Fruit fly (Drosophila melanogaster): Measurements from ENCODE around the gene Sfp23F.

DNA sequence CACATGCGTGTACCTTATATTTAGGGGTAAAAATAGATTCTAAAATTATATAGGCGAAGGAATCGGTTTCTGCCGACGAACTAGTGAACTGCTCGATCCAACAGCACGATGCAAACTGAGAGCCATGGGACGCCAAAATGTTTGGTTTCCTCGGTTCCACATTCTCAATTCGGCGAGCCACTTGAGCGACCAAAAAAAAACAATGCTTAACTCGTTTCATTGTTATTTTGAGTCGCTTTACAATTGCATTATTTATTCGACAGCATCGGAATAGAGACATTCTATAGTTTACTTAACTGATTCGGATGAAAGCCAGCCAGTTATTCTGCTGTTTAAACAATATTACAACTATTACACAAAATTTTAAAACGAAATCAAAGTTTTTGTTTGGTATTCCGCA is 11.9 kb downstream of the Sfp23F start, which contains the start of gene CG15412:
- TF ChIP-seq bab1 (GFP tag; optimal IDR thresholded peaks at IDR 0.05) (no peak), CG5204 (GFP tag; optimal IDR thresholded peaks at IDR 0.05) (no peak), cic (GFP tag; optimal IDR thresholded peaks at IDR 0.05) (no peak), Crg-1 (GFP tag; optimal IDR thresholded peaks at IDR 0.05) (no peak), Hr96 (GFP tag; optimal IDR thresholded peaks at IDR 0.05) (no peak), pad (GFP tag; optimal IDR thresholded peaks at IDR 0.05) (no peak), tj (GFP tag; optimal IDR thresholded peaks at IDR 0.05) (no peak), CG11617 (GFP tag; optimal IDR thresholded peaks at IDR 0.05) (no peak), CG33017 (tag; optimal IDR thresholded peaks at IDR 0.05) (no peak), CG1620 (GFP tag; optimal IDR thresholded peaks at IDR 0.05) (no peak), cnc (optimal IDR thresholded peaks at IDR 0.05) (no peak), ovo (GFP tag; optimal IDR thresholded peaks at IDR 0.05) (no peak), Clk (GFP tag; optimal IDR thresholded peaks at IDR 0.05) (no peak)
